Fruit fly (Drosophila melanogaster) whole organism, embryonic: ENCODE data around the gene alpha-PheRS.

Experiments
- D19A ChIP-seq: fragments of 200-800 bp; optimal IDR thresholded peaks from 3 replicates; lab custom pipeline; 2019; ENCODE audit warnings: missing biosample characterization, mild to moderate bottlenecking, missing genetic modification characterization, moderate library complexity
- Sin3A ChIP-seq: fragments of >200 bp; optimal IDR thresholded peaks from 2 replicates; lab custom pipeline; 2018

DNA sequence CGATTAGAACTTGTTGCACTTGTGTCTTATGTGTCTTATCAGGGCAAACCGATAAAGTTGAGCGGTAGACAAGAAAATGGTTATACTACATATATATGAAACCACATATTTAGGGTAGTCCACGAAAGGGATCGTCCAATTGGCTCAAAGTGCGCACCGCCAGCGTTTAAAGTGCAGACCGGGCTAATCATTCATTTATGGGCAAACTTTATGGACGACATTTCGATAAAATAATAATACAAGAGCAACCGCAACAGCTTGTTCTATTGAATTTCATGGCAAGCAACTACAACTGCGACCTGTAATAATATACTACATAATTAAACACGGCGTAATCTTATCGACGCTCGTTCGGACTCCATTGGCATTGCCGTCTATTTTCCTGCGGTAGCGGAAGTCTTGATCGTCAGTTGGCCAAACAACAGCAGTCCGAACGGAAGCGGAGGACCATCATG lies 10.0 kb downstream of the alpha-PheRS start, which contains the start of the genes cyr and CG2120:
- no peak for TF ChIP-seq Sin3A (lab: Kevin White, UChicago)
- no peak for TF ChIP-seq D19A (tag; lab: Kevin White, UChicago)
